Worm (Caenorhabditis elegans) whole organism, L2 larva: Measurements from ENCODE around the gene nlp-82.

Source experiments
- C34F6.9 ChIP-seq: fragments of 150-350 bp; optimal IDR thresholded peaks from 2 replicates; lab custom pipeline; 2014; ENCODE audit warnings: missing biosample characterization, missing genetic modification characterization
- F13H6.1 ChIP-seq: sonication (generic microtip); optimal IDR thresholded peaks from 2 replicates; lab custom pipeline; 2016; ENCODE audit warnings: missing genetic modification characterization, missing compliant biosample characterization
- Y55F3AM.14 ChIP-seq: fragments of 200-800 bp; sonication (Bioruptor generic); optimal IDR thresholded peaks from 2 replicates; lab custom pipeline; 2018; ENCODE audit warnings: mild to moderate bottlenecking, missing genetic modification characterization, missing compliant biosample characterization
- aly-2 ChIP-seq: fragments of 150-350 bp; optimal IDR thresholded peaks from 2 replicates; lab custom pipeline; 2014; ENCODE audit warnings: missing biosample characterization, missing genetic modification characterization
- ama-1 ChIP-seq: fragments of 150-350 bp; optimal IDR thresholded peaks from 2 replicates; lab custom pipeline; 2018; ENCODE audit warnings: inconsistent platforms
- blmp-1 ChIP-seq: sonication (generic microtip); optimal IDR thresholded peaks from 2 replicates; lab custom pipeline; 2017; ENCODE audit warnings: missing genetic modification characterization, mild to moderate bottlenecking, missing compliant biosample characterization, antibody characterized with exemption, moderate library complexity; ENCODE audit not compliant: insufficient read depth
- ceh-16 ChIP-seq: fragments of 150-350 bp; optimal IDR thresholded peaks from 2 replicates; lab custom pipeline; 2014; ENCODE audit warnings: missing biosample characterization, missing genetic modification characterization
- elt-1 ChIP-seq: fragments of 150-350 bp; optimal IDR thresholded peaks from 2 replicates; lab custom pipeline; 2014; ENCODE audit warnings: missing biosample characterization, missing genetic modification characterization
- elt-3 ChIP-seq: sonication (generic microtip); optimal IDR thresholded peaks from 2 replicates; lab custom pipeline; 2017; ENCODE audit warnings: missing biosample characterization, missing genetic modification characterization
- fos-1 ChIP-seq: fragments of 150-350 bp; optimal IDR thresholded peaks from 2 replicates; lab custom pipeline; 2014; ENCODE audit warnings: missing biosample characterization, missing genetic modification characterization
- lin-13 ChIP-seq: fragments of 150-350 bp; optimal IDR thresholded peaks from 2 replicates; lab custom pipeline; 2014; ENCODE audit warnings: missing biosample characterization, missing genetic modification reagents, missing genetic modification characterization
- lin-39 ChIP-seq: fragments of 150-350 bp; optimal IDR thresholded peaks from 2 replicates; lab custom pipeline; 2014; ENCODE audit warnings: missing biosample characterization, missing genetic modification reagents, missing genetic modification characterization
- mab-5 ChIP-seq: fragments of 150-350 bp; optimal IDR thresholded peaks from 2 replicates; lab custom pipeline; 2014; ENCODE audit warnings: missing biosample characterization, missing genetic modification characterization
- mbf-1 ChIP-seq: sonication (generic microtip); optimal IDR thresholded peaks from 2 replicates; lab custom pipeline; 2017; ENCODE audit warnings: missing biosample characterization, missing genetic modification characterization
- mdl-1 ChIP-seq, 2 experiments: fragments of 150-350 bp in 1 of 2; sonication (generic microtip) in 1 of 2; optimal IDR thresholded peaks; 2 replicates each; lab custom pipeline; 2017; ENCODE audit warnings: missing biosample characterization in 2 of 2, missing genetic modification characterization in 2 of 2
- nhr-12 ChIP-seq: fragments of 150-350 bp; optimal IDR thresholded peaks from 2 replicates; lab custom pipeline; 2014; ENCODE audit warnings: missing biosample characterization, missing genetic modification characterization
- nhr-129 ChIP-seq: fragments of 150-350 bp; optimal IDR thresholded peaks from 2 replicates; lab custom pipeline; 2014; ENCODE audit warnings: missing biosample characterization, missing genetic modification characterization
- nhr-21 ChIP-seq: fragments of 150-350 bp; optimal IDR thresholded peaks from 2 replicates; lab custom pipeline; 2014; ENCODE audit warnings: missing biosample characterization, missing genetic modification characterization
- nhr-23 ChIP-seq: fragments of 150-350 bp; optimal IDR thresholded peaks from 2 replicates; lab custom pipeline; 2014; ENCODE audit warnings: missing biosample characterization, missing genetic modification reagents, missing genetic modification characterization
- nhr-25 ChIP-seq: fragments of 150-350 bp; sonication (generic microtip); optimal IDR thresholded peaks from 3 replicates; lab custom pipeline; 2014; ENCODE audit warnings: missing biosample characterization, missing genetic modification characterization
- nhr-6 ChIP-seq: fragments of 150-350 bp; optimal IDR thresholded peaks from 2 replicates; lab custom pipeline; 2014; ENCODE audit warnings: missing biosample characterization, missing genetic modification characterization
- skn-1 ChIP-seq: sonication (generic microtip); optimal IDR thresholded peaks from 2 replicates; lab custom pipeline; 2017; ENCODE audit warnings: missing biosample characterization, missing genetic modification characterization
- sma-3 ChIP-seq: sonication (generic microtip); optimal IDR thresholded peaks from 2 replicates; lab custom pipeline; 2016; ENCODE audit warnings: missing genetic modification reagents, missing genetic modification characterization, missing compliant biosample characterization
- sma-9 ChIP-seq, 2 experiments: fragments of 150-350 bp in 1 of 2; sonication (generic microtip) in 1 of 2; optimal IDR thresholded peaks; 2 replicates each; lab custom pipeline; 2014 to 2016; ENCODE audit warnings: missing genetic modification characterization in 2 of 2, mild to moderate bottlenecking in 1 of 2, missing biosample characterization in 1 of 2, missing compliant biosample characterization in 1 of 2, missing genetic modification reagents in 1 of 2, moderate library complexity in 1 of 2
- snpc-4 ChIP-seq: fragments of 150-350 bp; optimal IDR thresholded peaks from 2 replicates; lab custom pipeline; 2014; ENCODE audit warnings: missing biosample characterization, missing genetic modification characterization
- unc-62 ChIP-seq: fragments of 150-350 bp; optimal IDR thresholded peaks from 2 replicates; lab custom pipeline; 2014; ENCODE audit warnings: missing biosample characterization, missing genetic modification reagents, missing genetic modification characterization
- ztf-1 ChIP-seq: fragments of 200-800 bp; sonication (Bioruptor generic); conservative IDR thresholded peaks from 2 replicates; pipeline ENCODE4 v1.3.6; 2022; ENCODE audit warnings: missing genetic modification characterization, missing compliant biosample characterization
- ztf-11 ChIP-seq: sonication (generic microtip); optimal IDR thresholded peaks from 2 replicates; lab custom pipeline; 2017; ENCODE audit warnings: missing biosample characterization, missing genetic modification characterization
- ztf-4 ChIP-seq: fragments of 150-350 bp; optimal IDR thresholded peaks from 2 replicates; lab custom pipeline; 2014; ENCODE audit warnings: missing biosample characterization, missing genetic modification characterization

nlp-82 gene

ce11 chrII:9260026-9260425 is 5.9 kb upstream of the nlp-82 start:
- TF ChIP-seq C34F6.9 (peak; percentile 1), mab-5 (tag; lab: Kevin White, UChicago) (no peak), sma-9 (GFP tag; optimal IDR thresholded peaks at IDR 0.05; lab: Kevin White, UChicago) (peak; percentile 16), sma-9 (tag; optimal IDR thresholded peaks at IDR 0.05; lab: Kevin White, UChicago) (no peak), blmp-1 (tag; lab: Kevin White, UChicago) (peak; percentile 36), nhr-129 (tag; lab: Kevin White, UChicago) (peak; percentile 51), nhr-25 (peak; percentile 28), nhr-12 (tag; lab: Kevin White, UChicago) (no peak), lin-13 (GFP tag; lab: Kevin White, UChicago) (no peak)

- TF ChIP-seq elt-1 (tag; lab: Kevin White, UChicago) (no peak), nhr-6 (tag; lab: Kevin White, UChicago) (no peak), F13H6.1 (tag; lab: Kevin White, UChicago) (no peak), skn-1 (tag; lab: Kevin White, UChicago) (no peak), nhr-12 (tag; lab: Kevin White, UChicago) (no peak), ztf-11 (no peak), lin-39 (tag; lab: Kevin White, UChicago) (no peak), nhr-129 (tag; lab: Kevin White, UChicago) (no peak), ama-1 (lab: Kevin White, UChicago) (no peak), ztf-4 (tag; lab: Kevin White, UChicago) (no peak), Y55F3AM.14 (GFP tag; lab: Kevin White, UChicago) (no peak), sma-3 (GFP tag; lab: Kevin White, UChicago) (no peak), sma-9 (GFP tag; optimal IDR thresholded peaks at IDR 0.05; lab: Kevin White, UChicago) (no peak), sma-9 (tag; optimal IDR thresholded peaks at IDR 0.05; lab: Kevin White, UChicago) (no peak), nhr-23 (tag; lab: Kevin White, UChicago) (no peak), nhr-21 (no peak), blmp-1 (tag; lab: Kevin White, UChicago) (no peak), elt-3 (no peak)
Measured at ce11 chrII:9258566-9258965, 4.5 kb upstream of the nlp-82 start.

- no peak for TF ChIP-seq ama-1 (lab: Kevin White, UChicago)
- TF ChIP-seq, all 48 proteins: peak for 0
Measured at ce11 chrII:9258034-9258556, 4.0 kb upstream of the nlp-82 start.

- TF ChIP-seq mab-5 (tag; lab: Kevin White, UChicago): no peak
- peak; percentile 86 for TF ChIP-seq blmp-1 (tag; lab: Kevin White, UChicago)
- TF ChIP-seq nhr-25: peak; percentile 65
- TF ChIP-seq ztf-1 (GFP tag; lab: Robert Waterston, UW): no peak
Measured at ce11 chrII:9251529-9251928, 2.6 kb downstream of the nlp-82 start.

ce11 chrII:9250422-9250821 is 3.7 kb downstream of the nlp-82 start, which contains the start of gene T26C5.4:
TSS of gene T26C5.4 (minus strand) at chrII:9250522.
- TF ChIP-seq mbf-1 (tag; lab: Kevin White, UChicago): no peak
- TF ChIP-seq, all 48 proteins: peak for 0

- TF ChIP-seq fos-1 (tag; lab: Kevin White, UChicago): no peak
- TF ChIP-seq ceh-16 (tag; lab: Kevin White, UChicago): no peak
- no peak for TF ChIP-seq nhr-129 (tag; lab: Kevin White, UChicago)
- no peak for TF ChIP-seq nhr-25
- no peak for TF ChIP-seq unc-62 (GFP tag; lab: Kevin White, UChicago)
- TF ChIP-seq mab-5 (tag; lab: Kevin White, UChicago): no peak
- TF ChIP-seq mdl-1 (tag; optimal IDR thresholded peaks at IDR 0.05; lab: Kevin White, UChicago): no peak
- TF ChIP-seq snpc-4: no peak
- no peak for TF ChIP-seq aly-2 (tag; lab: Kevin White, UChicago)
- TF ChIP-seq C34F6.9: no peak
- no peak for TF ChIP-seq elt-3
- no peak for TF ChIP-seq lin-39 (tag; lab: Kevin White, UChicago)
Measured at ce11 chrII:9246648-9247047, 7.4 kb downstream of the nlp-82 start, which contains the start of gene T26C5.5. TSS of gene T26C5.5 (minus strand) at chrII:9246748.
